Worm (Caenorhabditis elegans) whole organism, young adult: ENCODE data around the gene fbxb-21.

Experiments
- B0019.2 ChIP-seq: fragments of 200-800 bp; sonication (Bioruptor generic); conservative IDR thresholded peaks from 2 replicates; pipeline ENCODE4 v1.3.6; 2022; ENCODE audit warnings: missing genetic modification reagents, missing genetic modification characterization, missing compliant biosample characterization
- B0261.1 ChIP-seq: sonication (generic microtip); optimal IDR thresholded peaks from 2 replicates; lab custom pipeline; 2016; ENCODE audit warnings: mild to moderate bottlenecking, missing genetic modification characterization, moderate library complexity, missing compliant biosample characterization
- F22D6.2 ChIP-seq: sonication (generic microtip); optimal IDR thresholded peaks from 2 replicates; lab custom pipeline; 2016; ENCODE audit warnings: mild to moderate bottlenecking, missing genetic modification characterization, missing compliant biosample characterization
- F23B12.7 ChIP-seq: sonication (generic microtip); optimal IDR thresholded peaks from 2 replicates; lab custom pipeline; 2017; ENCODE audit warnings: missing genetic modification characterization, mild to moderate bottlenecking, missing compliant biosample characterization, antibody characterized with exemption, moderate library complexity; ENCODE audit not compliant: insufficient read depth
- F57C9.4 ChIP-seq: sonication (generic microtip); optimal IDR thresholded peaks from 2 replicates; lab custom pipeline; 2017; ENCODE audit warnings: mild to moderate bottlenecking, missing genetic modification characterization, missing compliant biosample characterization
- K12H6.12 ChIP-seq: fragments of 200-800 bp; sonication (Bioruptor generic); optimal IDR thresholded peaks from 2 replicates; lab custom pipeline; 2018; ENCODE audit warnings: mild to moderate bottlenecking, missing genetic modification characterization, missing compliant biosample characterization
- Y53G8AR.9 ChIP-seq: fragments of 200-800 bp; sonication (Bioruptor generic); conservative IDR thresholded peaks from 2 replicates; pipeline ENCODE4 v1.3.6; 2022; ENCODE audit warnings: missing genetic modification reagents, missing genetic modification characterization, missing compliant biosample characterization
- Y95B8A.8 ChIP-seq: fragments of 200-800 bp; sonication (Bioruptor generic); IDR thresholded peaks from 2 replicates; pipeline ENCODE4 v1.3.6; 2022; ENCODE audit warnings: missing genetic modification reagents, missing genetic modification characterization, missing compliant biosample characterization
- ZK185.1 ChIP-seq: sonication (generic microtip); optimal IDR thresholded peaks from 2 replicates; lab custom pipeline; 2016; ENCODE audit warnings: mild to moderate bottlenecking, missing genetic modification characterization, missing compliant biosample characterization; ENCODE audit not compliant: poor library complexity, severe bottlenecking
- aptf-3 ChIP-seq: fragments of 200-800 bp; sonication (Bioruptor generic); IDR thresholded peaks from 2 replicates; pipeline ENCODE4 v1.3.6; 2022; ENCODE audit warnings: missing genetic modification characterization, missing compliant biosample characterization
- athp-1 ChIP-seq: sonication (generic microtip); optimal IDR thresholded peaks from 2 replicates; lab custom pipeline; 2017; ENCODE audit warnings: mild to moderate bottlenecking, missing genetic modification characterization, missing compliant biosample characterization
- bed-1 ChIP-seq: fragments of 200-800 bp; sonication (Bioruptor generic); IDR thresholded peaks from 2 replicates; pipeline ENCODE4 v1.3.6; 2022; ENCODE audit warnings: missing genetic modification reagents, missing genetic modification characterization, missing compliant biosample characterization
- bed-2 ChIP-seq: fragments of 200-800 bp; sonication (Bioruptor generic); IDR thresholded peaks from 2 replicates; pipeline ENCODE4 v1.3.6; 2022; ENCODE audit warnings: missing genetic modification reagents, missing genetic modification characterization, missing compliant biosample characterization
- cebp-1 ChIP-seq, 2 experiments: fragments of 200-800 bp in 1 of 2; sonication (Bioruptor generic) in 1 of 2; sonication (generic microtip) in 1 of 2; IDR thresholded peaks in 1 of 2; optimal IDR thresholded peaks in 1 of 2; 2 replicates each; pipeline versions ENCODE4 v1.3.6 to Lab custom; 2017 to 2022; ENCODE audit warnings: missing compliant biosample characterization in 2 of 2, missing genetic modification characterization in 2 of 2, mild to moderate bottlenecking in 1 of 2, missing genetic modification reagents in 1 of 2, moderate library complexity in 1 of 2
- cebp-2 ChIP-seq: fragments of 200-800 bp; sonication (Bioruptor generic); IDR thresholded peaks from 2 replicates; pipeline ENCODE4 v1.3.6; 2022; ENCODE audit warnings: missing genetic modification characterization, missing compliant biosample characterization
- ceh-27 ChIP-seq: fragments of 200-800 bp; sonication (Bioruptor generic); optimal IDR thresholded peaks from 2 replicates; lab custom pipeline; 2018; ENCODE audit warnings: mild to moderate bottlenecking, missing genetic modification characterization, moderate library complexity, missing compliant biosample characterization
- ceh-58 ChIP-seq: fragments of 200-800 bp; sonication (Bioruptor generic); IDR thresholded peaks from 2 replicates; pipeline ENCODE4 v1.3.6; 2022; ENCODE audit warnings: missing genetic modification characterization, missing compliant biosample characterization
- die-1 ChIP-seq: sonication (generic microtip); optimal IDR thresholded peaks from 2 replicates; lab custom pipeline; 2016; ENCODE audit warnings: missing genotype, mild to moderate bottlenecking, missing genetic modification characterization, missing compliant biosample characterization
- egl-18 ChIP-seq: fragments of 200-800 bp; sonication (Bioruptor generic); IDR thresholded peaks from 2 replicates; pipeline ENCODE4 v1.3.6; 2022; ENCODE audit warnings: missing genetic modification reagents, missing genetic modification characterization, missing compliant biosample characterization
- egl-44 ChIP-seq: fragments of 200-800 bp; sonication (Bioruptor generic); IDR thresholded peaks from 2 replicates; pipeline ENCODE4 v1.3.6; 2022; ENCODE audit warnings: missing genetic modification reagents, missing genetic modification characterization, missing compliant biosample characterization
- gei-17 ChIP-seq: fragments of 200-800 bp; sonication (Bioruptor generic); optimal IDR thresholded peaks from 2 replicates; lab custom pipeline; 2018; ENCODE audit warnings: mild to moderate bottlenecking, missing genetic modification characterization, missing compliant biosample characterization
- him-1 ChIP-seq: sonication (generic microtip); optimal IDR thresholded peaks from 2 replicates; lab custom pipeline; 2016; ENCODE audit warnings: missing genotype, missing genetic modification reagents, missing genetic modification characterization, missing compliant biosample characterization
- let-526 ChIP-seq: fragments of 200-800 bp; sonication (Bioruptor generic); IDR thresholded peaks from 2 replicates; pipeline ENCODE4 v1.3.6; 2022; ENCODE audit warnings: missing genetic modification reagents, missing genetic modification characterization, missing compliant biosample characterization
- lin-26 ChIP-seq: fragments of 200-800 bp; sonication (Bioruptor generic); IDR thresholded peaks from 2 replicates; pipeline ENCODE4 v1.3.6; 2022; ENCODE audit warnings: missing genetic modification reagents, missing genetic modification characterization, missing compliant biosample characterization
- lin-35 ChIP-seq, 3 experiments: fragments of 150-350 bp in 2 of 3; sonication (generic microtip) in 1 of 3; optimal IDR thresholded peaks; 2 replicates each; lab custom pipeline; 2014 to 2018; ENCODE audit warnings: missing biosample characterization in 3 of 3, missing genetic modification characterization in 3 of 3, missing genetic modification reagents in 3 of 3
- lin-54 ChIP-seq: fragments of 200-800 bp; sonication (Bioruptor generic); optimal IDR thresholded peaks from 2 replicates; lab custom pipeline; 2018; ENCODE audit warnings: mild to moderate bottlenecking, missing genetic modification characterization, missing compliant biosample characterization
- lsl-1 ChIP-seq: fragments of 200-800 bp; sonication (Bioruptor generic); optimal IDR thresholded peaks from 2 replicates; lab custom pipeline; 2018; ENCODE audit warnings: mild to moderate bottlenecking, missing genetic modification characterization, moderate library complexity, missing compliant biosample characterization
- madf-10 ChIP-seq: sonication (generic microtip); optimal IDR thresholded peaks from 2 replicates; lab custom pipeline; 2016; ENCODE audit warnings: mild to moderate bottlenecking, missing genetic modification characterization, missing compliant biosample characterization
- madf-3 ChIP-seq: fragments of 200-800 bp; sonication (Bioruptor generic); IDR thresholded peaks from 2 replicates; pipeline ENCODE4 v1.3.6; 2022; ENCODE audit warnings: missing genetic modification reagents, missing genetic modification characterization, missing compliant biosample characterization
- mel-28 ChIP-seq: sonication (generic microtip); optimal IDR thresholded peaks from 2 replicates; lab custom pipeline; 2016; ENCODE audit warnings: borderline replicate concordance, mild to moderate bottlenecking, missing genetic modification characterization, missing compliant biosample characterization
- nhr-90 ChIP-seq: sonication (generic microtip); optimal IDR thresholded peaks from 2 replicates; lab custom pipeline; 2016; ENCODE audit warnings: missing genotype, mild to moderate bottlenecking, missing genetic modification characterization, missing compliant biosample characterization
- pbrm-1 ChIP-seq: fragments of 200-800 bp; sonication (Bioruptor generic); IDR thresholded peaks from 2 replicates; pipeline ENCODE4 v1.3.6; 2022; ENCODE audit warnings: missing genetic modification reagents, missing genetic modification characterization, missing compliant biosample characterization
- snpc-1.1 ChIP-seq: sonication (generic microtip); optimal IDR thresholded peaks from 2 replicates; lab custom pipeline; 2017; ENCODE audit warnings: missing genetic modification characterization, mild to moderate bottlenecking, missing compliant biosample characterization, antibody characterized with exemption, moderate library complexity, missing genotype, missing genetic modification reagents; ENCODE audit not compliant: insufficient read depth
- snpc-1.3 ChIP-seq: sonication (generic microtip); optimal IDR thresholded peaks from 2 replicates; lab custom pipeline; 2017; ENCODE audit warnings: missing genetic modification characterization, mild to moderate bottlenecking, missing compliant biosample characterization, antibody characterized with exemption, moderate library complexity, missing genotype, missing genetic modification reagents; ENCODE audit not compliant: insufficient read depth
- somi-1 ChIP-seq: fragments of 200-800 bp; sonication (Bioruptor generic); optimal IDR thresholded peaks from 2 replicates; lab custom pipeline; 2018; ENCODE audit warnings: mild to moderate bottlenecking, missing genetic modification characterization, missing compliant biosample characterization
- sptf-2 ChIP-seq: fragments of 200-800 bp; sonication (Bioruptor generic); optimal IDR thresholded peaks from 2 replicates; lab custom pipeline; 2018; ENCODE audit warnings: mild to moderate bottlenecking, missing genetic modification characterization, missing compliant biosample characterization
- tbx-9 ChIP-seq: sonication (generic microtip); optimal IDR thresholded peaks from 2 replicates; lab custom pipeline; 2016; ENCODE audit warnings: borderline replicate concordance, missing genetic modification characterization, inconsistent platforms, missing compliant biosample characterization
- unc-130 ChIP-seq: sonication (generic microtip); optimal IDR thresholded peaks from 2 replicates; lab custom pipeline; 2016; ENCODE audit warnings: missing genetic modification reagents, missing genetic modification characterization, missing compliant biosample characterization
- unc-62 ChIP-seq: fragments of 150-350 bp; optimal IDR thresholded peaks from 2 replicates; lab custom pipeline; 2014; ENCODE audit warnings: missing biosample characterization, missing genetic modification reagents, missing genetic modification characterization
- zfh-2 ChIP-seq: fragments of 200-800 bp; sonication (Bioruptor generic); conservative IDR thresholded peaks from 2 replicates; pipeline ENCODE4 v1.3.6; 2022; ENCODE audit warnings: missing genetic modification reagents, missing genetic modification characterization, missing compliant biosample characterization

The fbxb-21 gene

ce11 chrII:1688813-1689212 lies 40.1 kb upstream of the fbxb-21 start, which contains the start of the genes fbxb-18 and fbxb-19:
TSS of gene fbxb-18 (minus strand) at chrII:1688913.
TSS of gene fbxb-19 (minus strand) at chrII:1689181.
- no peak for TF ChIP-seq pbrm-1 (GFP tag; lab: Robert Waterston, UW)
- no peak for TF ChIP-seq lin-54 (GFP tag; lab: Kevin White, UChicago)
- TF ChIP-seq snpc-1.3 (tag; lab: Kevin White, UChicago), result no peak
- TF ChIP-seq egl-18 (GFP tag; lab: Robert Waterston, UW), result no peak
- TF ChIP-seq bed-2 (GFP tag; lab: Robert Waterston, UW), result no peak
- TF ChIP-seq lin-35 (GFP tag; optimal IDR thresholded peaks at IDR 0.05; lab: Kevin White, UChicago), result no peak
- TF ChIP-seq cebp-2 (GFP tag; lab: Robert Waterston, UW), result no peak
- no peak for TF ChIP-seq ZK185.1 (tag; lab: Kevin White, UChicago)
- TF ChIP-seq K12H6.12 (tag; lab: Kevin White, UChicago), result no peak
- no peak for TF ChIP-seq Y53G8AR.9 (GFP tag; lab: Robert Waterston, UW)

ce11 chrII:1683742-1684141 lies 35.1 kb upstream of the fbxb-21 start, which contains the start of gene fbxb-25:
TSS of gene fbxb-25 (plus strand) at chrII:1684042.
- TF ChIP-seq Y95B8A.8 (GFP tag; lab: Robert Waterston, UW) (no peak), madf-3 (no peak), nhr-90 (no peak), F57C9.4 (tag; lab: Kevin White, UChicago) (no peak), die-1 (tag; lab: Kevin White, UChicago) (no peak), B0019.2 (GFP tag; lab: Robert Waterston, UW) (no peak), unc-62 (GFP tag; lab: Kevin White, UChicago) (no peak), tbx-9 (no peak), zfh-2 (GFP tag; lab: Robert Waterston, UW) (no peak), sptf-2 (GFP tag; lab: Kevin White, UChicago) (no peak), somi-1 (GFP tag; lab: Kevin White, UChicago) (no peak), B0261.1 (no peak), snpc-1.1 (tag; lab: Kevin White, UChicago) (no peak), lsl-1 (GFP tag; lab: Kevin White, UChicago) (no peak), gei-17 (GFP tag; lab: Kevin White, UChicago) (no peak)

- TF ChIP-seq bed-1 (GFP tag; lab: Robert Waterston, UW), result no peak
Measured at ce11 chrII:1682218-1682617, 33.5 kb upstream of the fbxb-21 start, which contains the start of gene fbxb-26. TSS of gene fbxb-26 (plus strand) at chrII:1682518.

ce11 chrII:1679081-1679480 lies 30.4 kb upstream of the fbxb-21 start, which contains the start of gene irld-36:
TSS of gene irld-36 (plus strand) at chrII:1679381.
- TF ChIP-seq egl-44 (GFP tag; lab: Robert Waterston, UW), result no peak
- no peak for TF ChIP-seq ceh-27 (GFP tag; lab: Kevin White, UChicago)
- TF ChIP-seq aptf-3 (GFP tag; lab: Robert Waterston, UW), result no peak
- no peak for TF ChIP-seq Y53G8AR.9 (GFP tag; lab: Robert Waterston, UW)
- TF ChIP-seq cebp-1 (GFP tag; IDR thresholded peaks at IDR 0.05; lab: Robert Waterston, UW), result no peak
- TF ChIP-seq cebp-1 (tag; optimal IDR thresholded peaks at IDR 0.05; lab: Kevin White, UChicago), result no peak
- no peak for TF ChIP-seq lin-26 (GFP tag; lab: Robert Waterston, UW)
- no peak for TF ChIP-seq F22D6.2 (tag; lab: Kevin White, UChicago)
- no peak for TF ChIP-seq ceh-58 (GFP tag; lab: Robert Waterston, UW)
- no peak for TF ChIP-seq athp-1 (tag; lab: Kevin White, UChicago)
- no peak for TF ChIP-seq unc-130 (GFP tag; lab: Kevin White, UChicago)
- TF ChIP-seq mel-28 (tag; lab: Kevin White, UChicago), result no peak
- no peak for TF ChIP-seq him-1 (tag; lab: Kevin White, UChicago)
- no peak for TF ChIP-seq madf-10
- no peak for TF ChIP-seq F23B12.7 (tag; lab: Kevin White, UChicago)
- no peak for TF ChIP-seq let-526 (GFP tag; lab: Robert Waterston, UW)
